Worm (Caenorhabditis elegans) whole organism, mixed stage, embryonic: Measurements from ENCODE around the gene C45B2.8.

Experiments
- M03D4.4 ChIP-seq: sonication (generic microtip); optimal IDR thresholded peaks from 2 replicates; lab custom pipeline; 2017; ENCODE audit warnings: mild to moderate bottlenecking, missing genetic modification characterization, missing compliant biosample characterization
- bed-3 ChIP-seq: fragments of 200-800 bp; sonication (Bioruptor generic); optimal IDR thresholded peaks from 3 replicates; lab custom pipeline; 2018; ENCODE audit warnings: mild to moderate bottlenecking, missing genetic modification characterization, moderate library complexity, missing compliant biosample characterization
- blmp-1 ChIP-seq: fragments of 150-350 bp; optimal IDR thresholded peaks from 2 replicates; lab custom pipeline; 2014; ENCODE audit warnings: missing biosample characterization, missing genetic modification characterization
- ceh-39 ChIP-seq: fragments of 150-350 bp; optimal IDR thresholded peaks from 2 replicates; lab custom pipeline; 2014; ENCODE audit warnings: missing biosample characterization, missing genetic modification characterization
- ceh-43 ChIP-seq: fragments of 200-800 bp; sonication (Bioruptor generic); optimal IDR thresholded peaks from 2 replicates; lab custom pipeline; 2018; ENCODE audit warnings: mild to moderate bottlenecking, missing genetic modification characterization, moderate library complexity, missing compliant biosample characterization
- ceh-83 ChIP-seq: fragments of 200-800 bp; sonication (Bioruptor generic); optimal IDR thresholded peaks from 2 replicates; lab custom pipeline; 2018; ENCODE audit warnings: mild to moderate bottlenecking, missing genetic modification characterization, missing compliant biosample characterization
- ces-1 ChIP-seq: fragments of 150-350 bp; optimal IDR thresholded peaks from 2 replicates; lab custom pipeline; 2014; ENCODE audit warnings: missing biosample characterization, missing genetic modification reagents, missing genetic modification characterization
- cnd-1 ChIP-seq: fragments of 200-800 bp; sonication (Bioruptor generic); optimal IDR thresholded peaks from 2 replicates; lab custom pipeline; 2018; ENCODE audit warnings: mild to moderate bottlenecking, missing genetic modification characterization, missing compliant biosample characterization
- drap-1 ChIP-seq: fragments of 200-800 bp; sonication (Bioruptor generic); optimal IDR thresholded peaks from 3 replicates; lab custom pipeline; 2018; ENCODE audit warnings: mild to moderate bottlenecking, missing genetic modification characterization, missing compliant biosample characterization
- elt-1 ChIP-seq: sonication (generic microtip); optimal IDR thresholded peaks from 2 replicates; lab custom pipeline; 2017; ENCODE audit warnings: missing genetic modification characterization, mild to moderate bottlenecking, missing compliant biosample characterization, antibody characterized with exemption, moderate library complexity, borderline replicate concordance; ENCODE audit not compliant: insufficient read depth
- elt-3 ChIP-seq: fragments of 150-350 bp; optimal IDR thresholded peaks from 2 replicates; lab custom pipeline; 2014; ENCODE audit warnings: missing biosample characterization, missing genetic modification characterization
- flh-1 ChIP-seq: fragments of 200-800 bp; sonication (Bioruptor generic); optimal IDR thresholded peaks from 2 replicates; lab custom pipeline; 2018; ENCODE audit warnings: mild to moderate bottlenecking, missing genetic modification characterization, moderate library complexity, missing compliant biosample characterization
- ham-2 ChIP-seq: fragments of 200-800 bp; sonication (Bioruptor generic); optimal IDR thresholded peaks from 2 replicates; lab custom pipeline; 2018; ENCODE audit warnings: mild to moderate bottlenecking, missing genetic modification characterization, missing compliant biosample characterization
- hlh-1 ChIP-seq: fragments of 150-350 bp; optimal IDR thresholded peaks from 2 replicates; lab custom pipeline; 2014; ENCODE audit warnings: missing biosample characterization, missing genetic modification reagents, missing genetic modification characterization
- lin-13 ChIP-seq: fragments of 150-350 bp; optimal IDR thresholded peaks from 2 replicates; lab custom pipeline; 2014; ENCODE audit warnings: missing biosample characterization, missing genetic modification characterization
- lin-32 ChIP-seq: fragments of 200-800 bp; sonication (Bioruptor generic); optimal IDR thresholded peaks from 2 replicates; lab custom pipeline; 2018; ENCODE audit warnings: mild to moderate bottlenecking, missing genetic modification characterization, missing compliant biosample characterization
- lsy-2 ChIP-seq: fragments of 150-350 bp; optimal IDR thresholded peaks from 2 replicates; lab custom pipeline; 2014; ENCODE audit warnings: missing biosample characterization, missing genetic modification characterization
- mab-5 ChIP-seq: fragments of 150-350 bp; optimal IDR thresholded peaks from 2 replicates; lab custom pipeline; 2014; ENCODE audit warnings: missing biosample characterization, missing genetic modification characterization
- mep-1 ChIP-seq: fragments of 150-350 bp; optimal IDR thresholded peaks from 2 replicates; lab custom pipeline; 2017; ENCODE audit warnings: missing biosample characterization, missing genetic modification reagents, missing genetic modification characterization, inconsistent platforms
- mls-2 ChIP-seq: sonication (generic microtip); optimal IDR thresholded peaks from 2 replicates; lab custom pipeline; 2016; ENCODE audit warnings: mild to moderate bottlenecking, missing genetic modification characterization, moderate library complexity, missing compliant biosample characterization
- nhr-12 ChIP-seq: fragments of 150-350 bp; optimal IDR thresholded peaks from 2 replicates; lab custom pipeline; 2014; ENCODE audit warnings: missing biosample characterization, missing genetic modification characterization
- nhr-2 ChIP-seq: fragments of 150-350 bp; optimal IDR thresholded peaks from 2 replicates; lab custom pipeline; 2014; ENCODE audit warnings: missing biosample characterization, missing genetic modification characterization
- nhr-237 ChIP-seq: fragments of 150-350 bp; optimal IDR thresholded peaks from 2 replicates; lab custom pipeline; 2014; ENCODE audit warnings: missing biosample characterization, missing genetic modification characterization
- nhr-28 ChIP-seq: fragments of 150-350 bp; optimal IDR thresholded peaks from 2 replicates; lab custom pipeline; 2014; ENCODE audit warnings: missing biosample characterization, missing genetic modification characterization
- nhr-76 ChIP-seq: sonication (generic microtip); optimal IDR thresholded peaks from 2 replicates; lab custom pipeline; 2017; ENCODE audit warnings: missing biosample characterization, missing genetic modification characterization
- pha-4 ChIP-seq: fragments of 150-350 bp; optimal IDR thresholded peaks from 2 replicates; lab custom pipeline; 2018; ENCODE audit warnings: missing biosample characterization, missing genetic modification reagents, missing genetic modification characterization
- sem-2 ChIP-seq: fragments of 200-800 bp; sonication (Bioruptor generic); optimal IDR thresholded peaks from 2 replicates; lab custom pipeline; 2018; ENCODE audit warnings: mild to moderate bottlenecking, missing genetic modification characterization, missing compliant biosample characterization
- snpc-4 ChIP-seq: fragments of 150-350 bp; optimal IDR thresholded peaks from 2 replicates; lab custom pipeline; 2014; ENCODE audit warnings: missing biosample characterization, missing genetic modification characterization
- sptf-1 ChIP-seq: sonication (generic microtip); optimal IDR thresholded peaks from 2 replicates; lab custom pipeline; 2017; ENCODE audit warnings: mild to moderate bottlenecking, missing genetic modification characterization, moderate library complexity, missing compliant biosample characterization
- tbx-8 ChIP-seq: fragments of 200-800 bp; sonication (Bioruptor generic); optimal IDR thresholded peaks from 2 replicates; lab custom pipeline; 2018; ENCODE audit warnings: mild to moderate bottlenecking, missing genetic modification characterization, moderate library complexity, missing compliant biosample characterization
- unc-120 ChIP-seq: sonication (generic microtip); optimal IDR thresholded peaks from 2 replicates; lab custom pipeline; 2017; ENCODE audit warnings: missing genetic modification characterization, missing compliant biosample characterization; ENCODE audit not compliant: poor library complexity, severe bottlenecking
- unc-39 ChIP-seq: fragments of 150-350 bp; optimal IDR thresholded peaks from 2 replicates; lab custom pipeline; 2014; ENCODE audit warnings: missing biosample characterization, missing genetic modification characterization
- unc-62 ChIP-seq: fragments of 150-350 bp; optimal IDR thresholded peaks from 2 replicates; lab custom pipeline; 2014; ENCODE audit warnings: missing biosample characterization, missing genetic modification reagents, missing genetic modification characterization
- zip-8 ChIP-seq: fragments of 150-350 bp; optimal IDR thresholded peaks from 2 replicates; lab custom pipeline; 2014; ENCODE audit warnings: missing biosample characterization, missing genetic modification characterization
- ztf-11 ChIP-seq: fragments of 150-350 bp; optimal IDR thresholded peaks from 2 replicates; lab custom pipeline; 2014; ENCODE audit warnings: missing biosample characterization, missing genetic modification characterization

C45B2.8 gene

DNA sequence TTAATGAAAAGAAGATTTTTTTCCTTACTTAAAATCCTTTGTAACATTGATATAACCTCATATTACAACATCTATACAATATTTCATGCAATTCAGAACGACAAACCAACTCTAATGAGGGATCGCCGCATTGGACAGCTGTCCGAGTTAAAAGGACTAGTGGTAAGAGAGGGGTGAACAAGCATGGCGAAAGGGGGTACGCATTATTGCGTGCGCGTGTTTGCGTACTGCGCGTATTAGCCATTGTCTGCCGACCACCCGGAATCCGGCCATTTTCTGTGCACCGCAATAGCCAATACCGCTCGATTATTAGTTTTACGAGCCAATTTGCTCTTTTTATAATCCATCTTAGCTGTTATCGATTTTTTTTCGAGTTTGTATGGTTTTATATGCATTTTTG, 9.8 kb downstream of the C45B2.8 start, which contains the start of gene C15H9.4:
C15H9.4 (plus strand) TSS at position 93 of the 400 bp plus-strand sequence.
- peak; percentile 62 for TF ChIP-seq pha-4 (tag; lab: Kevin White, UChicago)
- no peak for TF ChIP-seq bed-3 (GFP tag; lab: Kevin White, UChicago)
- TF ChIP-seq ces-1: peak; percentile 71
- TF ChIP-seq nhr-2 (tag; lab: Kevin White, UChicago): no peak
- peak; percentile 3 for TF ChIP-seq elt-1 (tag; lab: Kevin White, UChicago)
- no peak for TF ChIP-seq elt-3
- TF ChIP-seq lsy-2: peak; percentile 12
- TF ChIP-seq ham-2 (GFP tag; lab: Kevin White, UChicago): peak; percentile 88
- TF ChIP-seq M03D4.4: peak; percentile 66
- TF ChIP-seq tbx-8 (GFP tag; lab: Kevin White, UChicago): no peak
- no peak for TF ChIP-seq ztf-11
- TF ChIP-seq sem-2 (GFP tag; lab: Kevin White, UChicago): peak; percentile 26
- TF ChIP-seq nhr-28 (tag; lab: Kevin White, UChicago): no peak
- no peak for TF ChIP-seq zip-8 (tag; lab: Kevin White, UChicago)
- TF ChIP-seq flh-1 (GFP tag; lab: Kevin White, UChicago): no peak
- TF ChIP-seq unc-39 (tag; lab: Kevin White, UChicago): no peak
- peak; percentile 45 for TF ChIP-seq drap-1 (GFP tag; lab: Kevin White, UChicago)
- no peak for TF ChIP-seq nhr-12 (tag; lab: Kevin White, UChicago)
- peak; percentile 72 for TF ChIP-seq sptf-1 (tag; lab: Kevin White, UChicago)
- TF ChIP-seq lin-13: peak; percentile 57
- TF ChIP-seq blmp-1 (tag; lab: Kevin White, UChicago): no peak
- peak; percentile 73 for TF ChIP-seq hlh-1
- TF ChIP-seq unc-62 (GFP tag; lab: Kevin White, UChicago): no peak
- TF ChIP-seq nhr-76 (tag; lab: Kevin White, UChicago): no peak
- no peak for TF ChIP-seq nhr-237 (tag; lab: Kevin White, UChicago)
- TF ChIP-seq lin-32 (GFP tag; lab: Kevin White, UChicago): no peak
- peak; percentile 16 for TF ChIP-seq mep-1 (tag; lab: Kevin White, UChicago)
- peak; percentile 70 for TF ChIP-seq mls-2 (tag; lab: Kevin White, UChicago)
- peak; percentile 84 for TF ChIP-seq cnd-1 (tag; lab: Kevin White, UChicago)
- TF ChIP-seq ceh-39 (tag; lab: Kevin White, UChicago): peak; percentile 2
- peak; percentile 36 for TF ChIP-seq ceh-83 (GFP tag; lab: Kevin White, UChicago)
- peak; percentile 49 for TF ChIP-seq ceh-43
- TF ChIP-seq unc-120 (tag; lab: Kevin White, UChicago): peak; percentile 59
- no peak for TF ChIP-seq mab-5 (tag; lab: Kevin White, UChicago)
- TF ChIP-seq snpc-4 (tag; lab: Kevin White, UChicago): no peak
- TF ChIP-seq, all 35 proteins: peak for 18

DNA sequence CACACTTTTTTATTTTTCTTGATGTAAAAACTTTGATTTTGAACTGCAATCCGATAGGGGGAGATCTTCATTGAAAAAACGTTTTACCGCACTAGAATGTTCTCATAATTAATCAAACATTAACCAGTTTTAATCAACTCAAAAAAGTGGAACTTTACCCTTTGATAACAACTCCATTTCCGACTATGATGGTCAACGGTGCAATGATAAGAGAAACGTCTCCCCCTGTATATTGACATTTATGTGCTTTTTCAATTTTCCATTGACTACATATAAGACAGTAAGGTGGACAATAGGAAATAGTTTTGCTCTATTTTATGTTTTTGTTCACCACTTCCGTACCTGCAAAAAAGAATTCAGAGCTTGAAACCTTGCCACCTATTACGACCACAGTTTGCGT, 10.6 kb downstream of the C45B2.8 start:
- TF ChIP-seq nhr-2 (tag; lab: Kevin White, UChicago) (peak; percentile 60), cnd-1 (tag; lab: Kevin White, UChicago) (no peak), drap-1 (GFP tag; lab: Kevin White, UChicago) (no peak)

DNA sequence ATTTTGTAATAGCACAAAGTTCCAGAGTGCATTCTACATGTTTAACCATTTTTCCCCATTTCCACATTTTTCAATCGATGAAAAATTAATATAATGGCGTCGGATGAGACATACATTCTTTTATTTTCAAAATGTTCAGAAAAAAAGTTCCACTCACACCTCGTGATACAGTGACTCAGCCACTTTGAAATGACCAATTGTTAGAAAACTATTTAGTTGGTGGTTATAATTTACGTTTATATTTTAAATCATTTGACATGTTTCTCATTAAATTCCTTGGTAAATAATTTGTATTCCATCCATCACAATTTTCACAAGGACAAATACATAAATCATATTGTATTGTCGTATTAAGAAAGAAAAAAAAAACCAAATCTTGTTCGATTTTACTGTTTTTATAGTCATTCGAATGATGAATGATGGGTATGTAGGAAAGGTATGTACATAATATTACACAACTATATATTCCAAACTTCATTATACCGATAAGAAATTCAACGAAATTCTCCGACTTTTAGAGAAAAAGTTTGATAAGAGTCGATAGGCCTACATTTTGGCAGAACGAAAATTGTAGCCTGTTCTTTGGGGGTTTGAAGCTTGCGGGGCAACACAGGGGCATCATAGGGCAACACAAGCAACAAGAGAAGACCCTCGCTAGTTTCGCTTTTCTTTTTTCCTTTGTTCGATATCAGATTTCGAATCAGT, 12.8 kb downstream of the C45B2.8 start:
- no peak for TF ChIP-seq sem-2 (GFP tag; lab: Kevin White, UChicago)
- TF ChIP-seq elt-3: no peak
- TF ChIP-seq mep-1 (tag; lab: Kevin White, UChicago): no peak
- TF ChIP-seq M03D4.4: no peak
- TF ChIP-seq sptf-1 (tag; lab: Kevin White, UChicago): no peak
- TF ChIP-seq mab-5 (tag; lab: Kevin White, UChicago): no peak
- no peak for TF ChIP-seq ceh-83 (GFP tag; lab: Kevin White, UChicago)
